Worm (Caenorhabditis elegans): ENCODE data around the gene bbs-8.

bbs-8 gene

DNA sequence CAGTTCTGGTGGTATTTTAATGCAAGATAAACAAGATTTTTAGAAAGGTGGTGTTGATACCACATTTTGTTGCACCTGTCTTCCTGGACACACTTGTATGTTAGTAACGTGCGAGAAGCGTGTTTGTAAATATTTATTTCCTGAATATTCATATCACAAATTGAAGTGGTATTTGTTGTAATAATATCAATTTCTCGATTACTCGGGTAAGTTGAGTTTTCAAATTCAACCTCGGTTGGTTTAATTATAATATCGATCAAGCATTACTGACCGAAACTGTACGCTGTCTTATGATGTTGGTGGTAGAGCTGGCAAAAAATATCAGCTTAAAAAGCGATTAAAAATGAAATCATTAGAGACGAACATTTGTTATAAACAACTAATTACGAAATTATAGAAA, 39.1 kb upstream of the bbs-8 start, which contains the start of gene dmsr-11:
dmsr-11 (minus strand) TSS at position 101 of the 400 bp plus-strand sequence.
- TF ChIP-seq zag-1 (tag; optimal IDR thresholded peaks at IDR 0.05) (no peak), skn-1 (tag; optimal IDR thresholded peaks at IDR 0.05) (no peak), ceh-28 (tag; optimal IDR thresholded peaks at IDR 0.05) (no peak), lin-39 (tag; optimal IDR thresholded peaks at IDR 0.05) (no peak), fkh-10 (GFP tag; optimal IDR thresholded peaks at IDR 0.05) (no peak), nhr-237 (tag; optimal IDR thresholded peaks at IDR 0.05) (no peak), aly-2 (tag; optimal IDR thresholded peaks at IDR 0.05) (no peak), hmg-11 (tag; optimal IDR thresholded peaks at IDR 0.05) (no peak), R02D3.7 (tag; optimal IDR thresholded peaks at IDR 0.05) (no peak), eor-1 (tag; optimal IDR thresholded peaks at IDR 0.05) (no peak), ztf-4 (tag; optimal IDR thresholded peaks at IDR 0.05) (no peak), ama-1 (optimal IDR thresholded peaks at IDR 0.05) (no peak), mml-1 (tag; optimal IDR thresholded peaks at IDR 0.05) (no peak), nhr-28 (tag; optimal IDR thresholded peaks at IDR 0.05) (no peak), sea-2 (GFP tag; optimal IDR thresholded peaks at IDR 0.05) (no peak), lsy-12 (tag; optimal IDR thresholded peaks at IDR 0.05) (no peak), ZK546.5 (tag; optimal IDR thresholded peaks at IDR 0.05) (no peak), nhr-43 (tag; optimal IDR thresholded peaks at IDR 0.05; ENCODE audit: poor library complexity, severe bottlenecking) (no peak), ceh-9 (tag; optimal IDR thresholded peaks at IDR 0.05) (no peak)

DNA sequence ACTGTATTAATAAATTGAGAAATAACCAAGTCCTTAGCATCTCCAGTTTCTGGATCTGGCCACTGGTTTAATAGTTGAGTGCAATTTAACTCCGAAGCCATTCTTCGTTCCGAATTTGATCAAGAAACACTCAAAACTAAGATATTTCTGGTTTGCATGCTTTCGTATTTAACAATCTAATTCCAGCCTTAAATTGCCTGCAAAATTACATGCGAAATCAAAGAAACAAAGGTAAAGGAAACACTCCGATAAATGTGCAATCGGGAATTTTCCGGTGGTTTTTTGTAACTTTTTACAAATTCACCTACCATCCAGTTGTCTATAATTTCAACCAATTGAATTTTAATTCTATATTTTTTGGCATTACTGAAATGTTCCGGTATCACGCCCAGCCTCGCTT, 37.0 kb upstream of the bbs-8 start, which contains the start of gene dmsr-10:
dmsr-10 (minus strand) TSS at position 101 of the 400 bp plus-strand sequence.
- no peak for TF ChIP-seq ama-1 (optimal IDR thresholded peaks at IDR 0.05)
- no peak for TF ChIP-seq nhr-12 (tag; optimal IDR thresholded peaks at IDR 0.05)
- TF ChIP-seq ceh-9 (tag; optimal IDR thresholded peaks at IDR 0.05), result no peak
- no peak for TF ChIP-seq pha-4 (tag; optimal IDR thresholded peaks at IDR 0.05)
- no peak for TF ChIP-seq nhr-77 (tag; optimal IDR thresholded peaks at IDR 0.05)
- TF ChIP-seq unc-39 (tag; optimal IDR thresholded peaks at IDR 0.05), result no peak
- TF ChIP-seq pqm-1 (tag; optimal IDR thresholded peaks at IDR 0.05), result no peak
- TF ChIP-seq mdl-1 (tag; optimal IDR thresholded peaks at IDR 0.05), result no peak
- TF ChIP-seq tbx-2 (tag; optimal IDR thresholded peaks at IDR 0.05), result no peak
- no peak for TF ChIP-seq skn-1 (tag; optimal IDR thresholded peaks at IDR 0.05)
- TF ChIP-seq elt-3 (tag; optimal IDR thresholded peaks at IDR 0.05), result no peak
- no peak for TF ChIP-seq fkh-10 (GFP tag; optimal IDR thresholded peaks at IDR 0.05)
- no peak for TF ChIP-seq elt-2 (tag; optimal IDR thresholded peaks at IDR 0.05)
- TF ChIP-seq nhr-237 (tag; optimal IDR thresholded peaks at IDR 0.05), result no peak
- no peak for TF ChIP-seq hmg-11 (tag; optimal IDR thresholded peaks at IDR 0.05)
- TF ChIP-seq fos-1 (tag; optimal IDR thresholded peaks at IDR 0.05), result no peak
- TF ChIP-seq ceh-28 (tag; optimal IDR thresholded peaks at IDR 0.05), result no peak

DNA sequence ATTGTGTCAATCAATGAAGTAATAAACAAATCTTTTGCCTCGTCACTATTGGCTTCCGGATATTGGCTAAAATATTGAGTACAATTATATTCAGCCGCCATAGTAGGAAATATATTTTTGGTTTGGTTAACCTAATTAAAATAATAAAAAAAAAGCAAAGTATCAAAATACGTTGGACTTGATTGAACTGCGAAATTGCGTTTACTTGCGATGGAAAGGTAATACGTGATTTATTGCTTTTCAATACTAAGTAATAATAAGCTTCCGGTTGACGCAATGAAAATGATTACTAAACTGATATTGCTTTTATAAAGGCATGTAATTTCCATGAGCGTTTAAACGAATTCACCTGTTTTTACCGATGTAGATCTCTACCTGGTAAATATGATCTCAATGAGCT, 34.7 kb upstream of the bbs-8 start, which contains the start of gene dmsr-9:
dmsr-9 (minus strand) TSS at position 101 of the 400 bp plus-strand sequence.
- TF ChIP-seq skn-1 (tag; optimal IDR thresholded peaks at IDR 0.05), result no peak
- no peak for TF ChIP-seq ama-1 (optimal IDR thresholded peaks at IDR 0.05)
- no peak for TF ChIP-seq nfya-1 (tag; optimal IDR thresholded peaks at IDR 0.05; ENCODE audit: insufficient read depth)
- no peak for TF ChIP-seq lin-15B (tag; optimal IDR thresholded peaks at IDR 0.05)

DNA sequence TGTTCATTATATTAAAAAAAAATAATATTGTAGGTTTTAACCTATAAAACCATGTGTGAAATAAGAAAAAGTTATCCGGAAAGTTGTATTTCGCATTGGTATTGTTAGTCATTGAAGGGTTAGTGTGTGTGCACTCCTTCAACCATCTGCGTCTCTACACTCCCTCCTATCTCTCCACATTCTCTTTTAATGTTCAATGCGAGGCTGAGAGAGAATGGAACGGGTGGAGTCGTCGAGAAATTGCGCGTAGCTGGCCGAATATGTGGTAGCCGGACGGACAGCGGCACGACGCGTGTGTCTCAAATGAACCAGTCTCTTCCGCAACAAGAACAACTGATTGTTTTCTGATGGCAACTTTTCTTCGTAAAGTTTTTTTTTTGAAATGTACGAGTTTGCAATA, 32.0 kb upstream of the bbs-8 start:
- TF ChIP-seq nfya-1 (tag; optimal IDR thresholded peaks at IDR 0.05; ENCODE audit: insufficient read depth) (peak; percentile 63), hmg-11 (tag; optimal IDR thresholded peaks at IDR 0.05) (peak; percentile 88), snpc-4 (tag; optimal IDR thresholded peaks at IDR 0.05) (peak; percentile 11), nhr-23 (tag; optimal IDR thresholded peaks at IDR 0.05) (peak; percentile 65), R02D3.7 (tag; optimal IDR thresholded peaks at IDR 0.05) (peak; percentile 10), pha-4 (tag; optimal IDR thresholded peaks at IDR 0.05) (peak; percentile 58), elt-2 (tag; optimal IDR thresholded peaks at IDR 0.05) (peak; percentile 16), eor-1 (tag; optimal IDR thresholded peaks at IDR 0.05) (no peak), sea-2 (GFP tag; optimal IDR thresholded peaks at IDR 0.05) (no peak), egl-5 (tag; optimal IDR thresholded peaks at IDR 0.05) (peak; percentile 47), lin-39 (tag; optimal IDR thresholded peaks at IDR 0.05) (peak; percentile 83)

DNA sequence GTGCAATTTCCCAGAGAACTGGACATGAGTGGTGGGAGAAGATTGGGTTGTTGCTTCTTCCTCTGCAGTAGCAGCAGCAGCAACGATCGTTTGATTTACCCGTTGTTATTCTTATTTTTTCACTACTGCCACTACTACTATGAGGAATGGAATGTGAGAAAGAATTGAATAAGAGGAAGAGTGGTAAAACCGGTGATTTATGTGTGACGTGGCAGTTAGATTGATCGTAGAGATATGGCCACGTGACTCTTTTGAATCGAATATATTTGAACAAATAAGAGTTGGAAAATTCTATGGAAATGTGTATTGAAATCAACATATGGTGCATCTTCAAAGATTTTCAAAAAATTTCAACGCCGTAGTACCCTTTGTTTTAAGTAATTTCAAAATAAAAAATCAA, 31.4 kb upstream of the bbs-8 start:
- TF ChIP-seq ztf-11 (tag; optimal IDR thresholded peaks at IDR 0.05), result no peak
- TF ChIP-seq elt-1 (tag; optimal IDR thresholded peaks at IDR 0.05), result no peak
- TF ChIP-seq fos-1 (tag; optimal IDR thresholded peaks at IDR 0.05), result no peak
- no peak for TF ChIP-seq elt-2 (tag; optimal IDR thresholded peaks at IDR 0.05)
- no peak for TF ChIP-seq nhr-11 (tag; optimal IDR thresholded peaks at IDR 0.05)
- no peak for TF ChIP-seq eor-1 (tag; optimal IDR thresholded peaks at IDR 0.05)
- no peak for TF ChIP-seq egl-5 (tag; optimal IDR thresholded peaks at IDR 0.05)
- TF ChIP-seq nfya-1 (tag; optimal IDR thresholded peaks at IDR 0.05; ENCODE audit: insufficient read depth), result no peak
- no peak for TF ChIP-seq nhr-67 (tag; optimal IDR thresholded peaks at IDR 0.05)
- no peak for TF ChIP-seq hmg-11 (tag; optimal IDR thresholded peaks at IDR 0.05)

Data from whole organism, L3 larva.